Worm (Caenorhabditis elegans) whole organism, L3 larva: ENCODE measurements around the gene ZK418.11.

Source experiments
- R02D3.7 ChIP-seq: fragments of 150-350 bp; optimal IDR thresholded peaks from 2 replicates; lab custom pipeline; 2014; ENCODE audit warnings: missing biosample characterization, missing genetic modification characterization
- aly-2 ChIP-seq: fragments of 150-350 bp; optimal IDR thresholded peaks from 2 replicates; lab custom pipeline; 2014; ENCODE audit warnings: missing biosample characterization, missing genetic modification characterization
- ama-1 ChIP-seq: fragments of 150-350 bp; optimal IDR thresholded peaks from 2 replicates; lab custom pipeline; 2018
- ceh-28 ChIP-seq: fragments of 150-350 bp; optimal IDR thresholded peaks from 2 replicates; lab custom pipeline; 2014; ENCODE audit warnings: missing biosample characterization, missing genetic modification reagents, missing genetic modification characterization
- ceh-82 ChIP-seq: fragments of 150-350 bp; optimal IDR thresholded peaks from 2 replicates; lab custom pipeline; 2014; ENCODE audit warnings: missing biosample characterization, missing genetic modification characterization
- ceh-9 ChIP-seq: sonication (generic microtip); optimal IDR thresholded peaks from 2 replicates; lab custom pipeline; 2018; ENCODE audit warnings: missing biosample characterization, missing genetic modification characterization
- daf-12 ChIP-seq: fragments of 150-350 bp; optimal IDR thresholded peaks from 2 replicates; lab custom pipeline; 2014; ENCODE audit warnings: missing biosample characterization, missing genetic modification reagents, missing genetic modification characterization
- egl-27 ChIP-seq: sonication (generic microtip); optimal IDR thresholded peaks from 4 replicates; lab custom pipeline; 2017; ENCODE audit warnings: missing biosample characterization, missing genetic modification reagents, missing genetic modification characterization
- elt-1 ChIP-seq: fragments of 150-350 bp; optimal IDR thresholded peaks from 2 replicates; lab custom pipeline; 2014; ENCODE audit warnings: missing biosample characterization, missing genetic modification characterization
- elt-2 ChIP-seq: sonication (generic microtip); optimal IDR thresholded peaks from 2 replicates; lab custom pipeline; 2016; ENCODE audit warnings: missing genetic modification reagents, mild to moderate bottlenecking, missing genetic modification characterization, missing compliant biosample characterization
- eor-1 ChIP-seq, 2 experiments: fragments of 150-350 bp; optimal IDR thresholded peaks; 2 replicates each; lab custom pipeline; 2014 to 2018; ENCODE audit warnings: missing biosample characterization in 2 of 2, missing genetic modification characterization in 2 of 2
- fkh-10 ChIP-seq: sonication (generic microtip); optimal IDR thresholded peaks from 2 replicates; lab custom pipeline; 2017; ENCODE audit warnings: missing biosample characterization, missing genetic modification reagents, missing genetic modification characterization
- fkh-2 ChIP-seq: fragments of 150-350 bp; optimal IDR thresholded peaks from 2 replicates; lab custom pipeline; 2014; ENCODE audit warnings: missing biosample characterization, missing genetic modification reagents, missing genetic modification characterization
- fos-1 ChIP-seq: fragments of 150-350 bp; optimal IDR thresholded peaks from 2 replicates; lab custom pipeline; 2014; ENCODE audit warnings: missing biosample characterization, missing genetic modification characterization
- hmg-11 ChIP-seq: sonication (generic microtip); optimal IDR thresholded peaks from 2 replicates; lab custom pipeline; 2016; ENCODE audit warnings: missing genetic modification characterization, missing compliant biosample characterization
- jun-1 ChIP-seq: fragments of 150-350 bp; optimal IDR thresholded peaks from 2 replicates; lab custom pipeline; 2014; ENCODE audit warnings: missing biosample characterization, missing genetic modification reagents, missing genetic modification characterization
- lin-15B ChIP-seq: fragments of 150-350 bp; optimal IDR thresholded peaks from 2 replicates; lab custom pipeline; 2014; ENCODE audit warnings: missing biosample characterization, missing genetic modification characterization
- lin-39 ChIP-seq: fragments of 150-350 bp; optimal IDR thresholded peaks from 2 replicates; lab custom pipeline; 2018; ENCODE audit warnings: missing biosample characterization, missing genetic modification reagents, missing genetic modification characterization
- mdl-1 ChIP-seq: fragments of 150-350 bp; optimal IDR thresholded peaks from 2 replicates; lab custom pipeline; 2014; ENCODE audit warnings: missing biosample characterization, missing genetic modification characterization
- mml-1 ChIP-seq: fragments of 150-350 bp; sonication (generic microtip); optimal IDR thresholded peaks from 3 replicates; lab custom pipeline; 2014; ENCODE audit warnings: missing biosample characterization, missing genetic modification characterization
- nfya-1 ChIP-seq: sonication (generic microtip); optimal IDR thresholded peaks from 2 replicates; lab custom pipeline; 2017; ENCODE audit warnings: missing genetic modification characterization, mild to moderate bottlenecking, missing compliant biosample characterization, antibody characterized with exemption, moderate library complexity; ENCODE audit not compliant: insufficient read depth
- nhr-11 ChIP-seq: fragments of 150-350 bp; optimal IDR thresholded peaks from 2 replicates; lab custom pipeline; 2014; ENCODE audit warnings: missing biosample characterization, missing genetic modification characterization
- nhr-12 ChIP-seq: fragments of 150-350 bp; optimal IDR thresholded peaks from 2 replicates; lab custom pipeline; 2014; ENCODE audit warnings: missing biosample characterization, missing genetic modification characterization
- nhr-25 ChIP-seq: sonication (generic microtip); optimal IDR thresholded peaks from 2 replicates; lab custom pipeline; 2017; ENCODE audit warnings: missing biosample characterization, missing genetic modification characterization
- nhr-43 ChIP-seq: sonication (generic microtip); optimal IDR thresholded peaks from 2 replicates; lab custom pipeline; 2016; ENCODE audit warnings: mild to moderate bottlenecking, missing genetic modification characterization, missing compliant biosample characterization; ENCODE audit not compliant: poor library complexity, severe bottlenecking
- nhr-67 ChIP-seq: fragments of 150-350 bp; optimal IDR thresholded peaks from 2 replicates; lab custom pipeline; 2014; ENCODE audit warnings: missing biosample characterization, missing genetic modification characterization
- nhr-76 ChIP-seq: fragments of 150-350 bp; sonication (generic microtip); optimal IDR thresholded peaks from 5 replicates; lab custom pipeline; 2014; ENCODE audit warnings: missing biosample characterization, missing genetic modification characterization
- nhr-77 ChIP-seq: fragments of 150-350 bp; optimal IDR thresholded peaks from 2 replicates; lab custom pipeline; 2014; ENCODE audit warnings: missing biosample characterization, missing genetic modification characterization
- pha-4 ChIP-seq: fragments of 150-350 bp; optimal IDR thresholded peaks from 2 replicates; lab custom pipeline; 2014; ENCODE audit warnings: missing biosample characterization, missing genetic modification reagents, missing genetic modification characterization
- pqm-1 ChIP-seq: fragments of 150-350 bp; optimal IDR thresholded peaks from 2 replicates; lab custom pipeline; 2017; ENCODE audit warnings: missing biosample characterization, missing genetic modification characterization, inconsistent platforms
- skn-1 ChIP-seq: fragments of 150-350 bp; optimal IDR thresholded peaks from 2 replicates; lab custom pipeline; 2014; ENCODE audit warnings: missing biosample characterization, missing genetic modification characterization
- tbx-2 ChIP-seq: sonication (generic microtip); optimal IDR thresholded peaks from 2 replicates; lab custom pipeline; 2016; ENCODE audit warnings: mild to moderate bottlenecking, missing genetic modification characterization, missing compliant biosample characterization
- unc-39 ChIP-seq: sonication (generic microtip); optimal IDR thresholded peaks from 4 replicates; lab custom pipeline; 2017; ENCODE audit warnings: missing biosample characterization, missing genetic modification characterization
- unc-62 ChIP-seq: fragments of 150-350 bp; sonication (generic microtip); optimal IDR thresholded peaks from 4 replicates; lab custom pipeline; 2014; ENCODE audit warnings: missing biosample characterization, missing genetic modification reagents, missing genetic modification characterization
- zag-1 ChIP-seq: fragments of 150-350 bp; optimal IDR thresholded peaks from 2 replicates; lab custom pipeline; 2014; ENCODE audit warnings: missing biosample characterization, missing genetic modification characterization
- ztf-11 ChIP-seq: fragments of 150-350 bp; optimal IDR thresholded peaks from 2 replicates; lab custom pipeline; 2014; ENCODE audit warnings: missing biosample characterization, missing genetic modification characterization
- ztf-4 ChIP-seq: fragments of 150-350 bp; optimal IDR thresholded peaks from 2 replicates; lab custom pipeline; 2014; ENCODE audit warnings: missing biosample characterization, missing genetic modification characterization

The ZK418.11 gene

ce11 chrIII:7122860-7123259 is 22.8 kb downstream of the ZK418.11 start, which contains the start of the genes B0280.9 and rpia-1 (continued):
- TF ChIP-seq aly-2 (tag; lab: Kevin White, UChicago) (no peak), ztf-11 (tag; lab: Kevin White, UChicago) (no peak)

- no peak for TF ChIP-seq fkh-2
Observed at ce11 chrIII:7124364-7124763, 24.3 kb downstream of the ZK418.11 start, which contains the start of gene B0280.2. Gene B0280.2, plus strand, starts transcription at chrIII:7124664.

- TF ChIP-seq elt-2 (tag; lab: Kevin White, UChicago) = peak; percentile 25
Observed at ce11 chrIII:7128601-7129000, 28.5 kb downstream of the ZK418.11 start, which contains the start of gene viro-2. Gene viro-2, plus strand, starts transcription at chrIII:7128901.

ce11 chrIII:7133559-7133958 is 33.5 kb downstream of the ZK418.11 start, which contains the start of the genes pot-1 and ggtb-1:
Gene pot-1, minus strand, starts transcription at chrIII:7133678.
Gene ggtb-1, plus strand, starts transcription at chrIII:7133766.
- no peak for TF ChIP-seq nhr-43 (tag; lab: Kevin White, UChicago)
- no peak for TF ChIP-seq ztf-4 (tag; lab: Kevin White, UChicago)
- TF ChIP-seq pha-4 (tag; lab: Kevin White, UChicago) = peak; percentile 31
- peak; percentile 6 for TF ChIP-seq nfya-1 (tag; lab: Kevin White, UChicago)
- peak; percentile 5 for TF ChIP-seq lin-15B (tag; lab: Kevin White, UChicago)
- TF ChIP-seq, all 47 proteins: peak for 3

- TF ChIP-seq skn-1 (tag; lab: Kevin White, UChicago) (no peak), nhr-12 (no peak), ztf-4 (tag; lab: Kevin White, UChicago) (no peak), eor-1 (tag; optimal IDR thresholded peaks at IDR 0.05; lab: Kevin White, UChicago) (no peak), nhr-67 (tag; lab: Kevin White, UChicago) (no peak), mdl-1 (tag; lab: Kevin White, UChicago) (no peak), daf-12 (tag; lab: Kevin White, UChicago) (no peak), unc-39 (tag; lab: Kevin White, UChicago) (no peak), nfya-1 (tag; lab: Kevin White, UChicago) (no peak), tbx-2 (tag; lab: Kevin White, UChicago) (no peak)
Observed at ce11 chrIII:7136015-7136414, 35.9 kb downstream of the ZK418.11 start, which contains the start of gene B0280.17. Gene B0280.17, minus strand, starts transcription at chrIII:7136115.

- TF ChIP-seq fos-1 (tag; lab: Kevin White, UChicago) = no peak
- no peak for TF ChIP-seq nhr-11 (tag; lab: Kevin White, UChicago)
- TF ChIP-seq nhr-77 (tag; lab: Kevin White, UChicago) = no peak
- TF ChIP-seq fkh-10 (GFP tag; lab: Kevin White, UChicago) = no peak
- TF ChIP-seq lin-39 (tag; lab: Kevin White, UChicago) = no peak
- no peak for TF ChIP-seq unc-62 (GFP tag; lab: Kevin White, UChicago)
- TF ChIP-seq pqm-1 (tag; lab: Kevin White, UChicago) = no peak
- no peak for TF ChIP-seq egl-27 (tag; lab: Kevin White, UChicago)
- TF ChIP-seq jun-1 (tag; lab: Kevin White, UChicago) = no peak
- no peak for TF ChIP-seq aly-2 (tag; lab: Kevin White, UChicago)
- no peak for TF ChIP-seq ceh-9
Observed at ce11 chrIII:7138178-7138577, 38.1 kb downstream of the ZK418.11 start, which contains the start of gene B0280.11. Gene B0280.11, minus strand, starts transcription at chrIII:7138278.

ce11 chrIII:7140228-7140710 is 40.2 kb downstream of the ZK418.11 start:
- TF ChIP-seq aly-2 (tag; lab: Kevin White, UChicago) (no peak), skn-1 (tag; lab: Kevin White, UChicago) (no peak), fkh-10 (GFP tag; lab: Kevin White, UChicago) (no peak), nhr-25 (tag; lab: Kevin White, UChicago) (peak; percentile 70), fos-1 (tag; lab: Kevin White, UChicago) (no peak), nhr-76 (tag; lab: Kevin White, UChicago) (no peak), nfya-1 (tag; lab: Kevin White, UChicago) (peak; percentile 72), eor-1 (tag; optimal IDR thresholded peaks at IDR 0.05; lab: Kevin White, UChicago) (no peak), ztf-11 (tag; lab: Kevin White, UChicago) (no peak), unc-39 (tag; lab: Kevin White, UChicago) (no peak), R02D3.7 (peak; percentile 31), ceh-82 (no peak), ceh-28 (tag; lab: Kevin White, UChicago) (no peak), mdl-1 (tag; lab: Kevin White, UChicago) (no peak), daf-12 (tag; lab: Kevin White, UChicago) (no peak), nhr-12 (no peak), pha-4 (tag; lab: Kevin White, UChicago) (no peak), lin-15B (tag; lab: Kevin White, UChicago) (no peak), ama-1 (lab: Kevin White, UChicago) (peak; percentile 25), mml-1 (tag; lab: Kevin White, UChicago) (no peak), pqm-1 (tag; lab: Kevin White, UChicago) (peak; percentile 4), unc-62 (GFP tag; lab: Kevin White, UChicago) (no peak), nhr-77 (tag; lab: Kevin White, UChicago) (no peak), zag-1 (no peak), egl-27 (tag; lab: Kevin White, UChicago) (no peak), tbx-2 (tag; lab: Kevin White, UChicago) (peak; percentile 11), hmg-11 (tag; lab: Kevin White, UChicago) (no peak), ceh-9 (no peak), elt-1 (tag; lab: Kevin White, UChicago) (no peak)
